Fruit fly (Drosophila melanogaster): ENCODE data around the gene Mat89Ba.

Gene Mat89Ba

DNA sequence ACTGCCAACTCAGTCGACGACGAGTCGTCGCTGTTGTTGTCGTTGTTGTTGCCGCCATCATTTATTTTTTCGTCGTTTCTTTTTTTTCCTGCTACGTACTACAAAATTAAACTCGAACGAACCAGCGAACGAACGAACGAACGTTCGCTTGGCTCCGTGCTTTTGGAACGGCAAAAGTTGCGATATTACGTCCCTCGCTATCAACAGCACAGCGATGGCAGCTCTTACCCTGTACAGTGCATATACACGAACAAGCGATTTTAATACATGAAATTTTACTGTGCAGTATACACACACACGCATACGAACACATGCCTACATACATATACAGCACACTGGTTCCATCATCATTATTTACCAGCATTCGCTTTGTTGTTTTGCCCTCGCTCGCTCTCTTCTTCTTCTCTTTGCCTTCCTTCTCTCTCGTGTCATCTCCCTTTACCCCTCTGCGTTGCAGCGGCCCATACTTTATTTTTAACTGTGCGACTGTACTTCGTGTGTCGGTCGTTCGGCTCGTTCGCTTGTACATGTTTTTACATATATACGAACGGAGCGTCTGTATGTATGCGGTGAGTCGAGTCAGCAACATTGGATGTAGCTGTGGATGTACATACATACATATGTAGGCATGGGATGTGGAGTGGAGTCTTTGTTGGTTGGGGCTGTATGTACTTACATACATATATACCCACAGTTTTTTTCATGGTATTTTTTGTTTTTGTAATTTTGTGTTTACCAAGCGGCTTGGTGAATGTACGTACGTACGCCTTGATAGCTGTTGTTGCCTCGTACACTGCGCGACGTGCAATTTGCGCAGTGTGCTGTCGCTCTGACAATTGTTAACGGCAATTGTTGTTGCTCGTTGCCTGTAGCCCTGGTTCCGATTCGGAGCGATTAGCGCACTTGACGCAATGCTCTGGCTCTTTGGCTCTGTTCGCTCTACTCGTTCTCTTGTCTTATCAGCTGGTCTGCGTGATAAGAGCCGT, 22.1 kb downstream of the Mat89Ba start (continued):
- TF ChIP-seq z (GFP tag; IDR thresholded peaks at IDR 0.05): no peak
- peak; percentile 79 for TF ChIP-seq Sry-δ (GFP tag; optimal IDR thresholded peaks at IDR 0.05)
- peak; percentile 28 for TF ChIP-seq CG30403 (GFP tag; optimal IDR thresholded peaks at IDR 0.05)
- TF ChIP-seq CG33213 (GFP tag; optimal IDR thresholded peaks at IDR 0.05): peak; percentile 17
- no peak for TF ChIP-seq E2f2 (GFP tag; IDR thresholded peaks at IDR 0.05)
- TF ChIP-seq tio (GFP tag; optimal IDR thresholded peaks at IDR 0.05): no peak
- TF ChIP-seq peb (GFP tag; IDR thresholded peaks at IDR 0.05): no peak
- TF ChIP-seq CG16779 (GFP tag; IDR thresholded peaks at IDR 0.05): no peak
- no peak for TF ChIP-seq CG31224 (GFP tag; IDR thresholded peaks at IDR 0.05)
- peak in 1 of 2 experiments; percentile 32 for TF ChIP-seq insv (GFP tag; optimal IDR thresholded peaks at IDR 0.05)
- peak; percentile 92 for TF ChIP-seq CG5180 (GFP tag; optimal IDR thresholded peaks at IDR 0.05)
- TF ChIP-seq al (GFP tag; IDR thresholded peaks at IDR 0.05): no peak
- TF ChIP-seq CG12299 (tag; optimal IDR thresholded peaks at IDR 0.05): peak; percentile 35
- no peak for TF ChIP-seq so (GFP tag; IDR thresholded peaks at IDR 0.05)
- TF ChIP-seq maf-S (GFP tag; optimal IDR thresholded peaks at IDR 0.05): peak; percentile 37
- TF ChIP-seq vnd (GFP tag; IDR thresholded peaks at IDR 0.05; ENCODE audit: partially characterized antibody): no peak
- TF ChIP-seq Dref (GFP tag; IDR thresholded peaks at IDR 0.05): no peak
- no peak for TF ChIP-seq run (tag; optimal IDR thresholded peaks at IDR 0.05)
- peak; percentile 16 for TF ChIP-seq Vsx1 (GFP tag; optimal IDR thresholded peaks at IDR 0.05)
- peak; percentile 30 for TF ChIP-seq CG12391 (tag; optimal IDR thresholded peaks at IDR 0.05)
- TF ChIP-seq CG6813 (GFP tag; optimal IDR thresholded peaks at IDR 0.05): peak; percentile 54
- TF ChIP-seq unpg (GFP tag; optimal IDR thresholded peaks at IDR 0.05): no peak
- peak; percentile 20 for TF ChIP-seq CG13775 (GFP tag; optimal IDR thresholded peaks at IDR 0.05)
- no peak for TF ChIP-seq CG6683 (GFP tag; optimal IDR thresholded peaks at IDR 0.05)
- TF ChIP-seq CG9817 (tag; optimal IDR thresholded peaks at IDR 0.05): peak; percentile 39
- no peak for TF ChIP-seq Sox100B (GFP tag; optimal IDR thresholded peaks at IDR 0.05)
- TF ChIP-seq ham (GFP tag; IDR thresholded peaks at IDR 0.05): no peak
- no peak for TF ChIP-seq hb (GFP tag; IDR thresholded peaks at IDR 0.05; ENCODE audit: partially characterized antibody)
- TF ChIP-seq CG2712 (tag; optimal IDR thresholded peaks at IDR 0.05): peak; percentile 21
- TF ChIP-seq her (GFP tag; optimal IDR thresholded peaks at IDR 0.05): peak; percentile 30
- TF ChIP-seq Dp (GFP tag; optimal IDR thresholded peaks at IDR 0.05): no peak
- peak; percentile 68 for TF ChIP-seq cwo (GFP tag; optimal IDR thresholded peaks at IDR 0.05)
- TF ChIP-seq Max (GFP tag; optimal IDR thresholded peaks at IDR 0.05): no peak
- TF ChIP-seq Xbp1 (GFP tag; optimal IDR thresholded peaks at IDR 0.05): peak; percentile 52
- peak; percentile 71 for TF ChIP-seq exex (tag; optimal IDR thresholded peaks at IDR 0.05)
- no peak for TF ChIP-seq Dfd (GFP tag; optimal IDR thresholded peaks at IDR 0.05)
- no peak for TF ChIP-seq CG14667 (GFP tag; IDR thresholded peaks at IDR 0.05)
- TF ChIP-seq lab (GFP tag; optimal IDR thresholded peaks at IDR 0.05): peak; percentile 58
- TF ChIP-seq bigmax (GFP tag; optimal IDR thresholded peaks at IDR 0.05): no peak
- no peak for TF ChIP-seq CG10366 (GFP tag; IDR thresholded peaks at IDR 0.05)
- peak; percentile 65 for TF ChIP-seq CG8924 (tag; optimal IDR thresholded peaks at IDR 0.05)
- no peak for TF ChIP-seq ap (GFP tag; IDR thresholded peaks at IDR 0.05)
- TF ChIP-seq zen2 (GFP tag; IDR thresholded peaks at IDR 0.05; ENCODE audit: partially characterized antibody): no peak
- peak; percentile 24 for TF ChIP-seq CHES-1-like (GFP tag; optimal IDR thresholded peaks at IDR 0.05)
- peak; percentile 47; the same call in 3 of the 4 replicates for TF ChIP-seq Gug (GFP tag; IDR thresholded peaks at IDR 0.05)
- TF ChIP-seq CG4404 (GFP tag; IDR thresholded peaks at IDR 0.05): no peak
- no peak for TF ChIP-seq CG8359 (GFP tag; optimal IDR thresholded peaks at IDR 0.05; ENCODE audit: borderline replicate concordance)
- no peak for TF ChIP-seq fd102C (GFP tag; optimal IDR thresholded peaks at IDR 0.05)
